Worm (Caenorhabditis elegans): ENCODE measurements around the gene nhr-176.
A peak's percentile ranks its signal among the peaks of the same experiment; 100 is the strongest.

Gene nhr-176

ce11 chrV:16090685-16091084 is 19.6 kb downstream of the nhr-176 start, which contains the start of gene F22B8.3:
Gene F22B8.3 (plus strand): TSS chrV:16090985.
- TF ChIP-seq nhr-28 (tag; optimal IDR thresholded peaks at IDR 0.05) (no peak), tbx-8 (GFP tag; optimal IDR thresholded peaks at IDR 0.05) (no peak), mep-1 (tag; optimal IDR thresholded peaks at IDR 0.05) (no peak), zip-8 (tag; optimal IDR thresholded peaks at IDR 0.05) (no peak), snpc-4 (tag; optimal IDR thresholded peaks at IDR 0.05) (no peak), unc-39 (tag; optimal IDR thresholded peaks at IDR 0.05) (no peak), ces-1 (GFP tag; optimal IDR thresholded peaks at IDR 0.05) (no peak), lin-13 (tag; optimal IDR thresholded peaks at IDR 0.05) (no peak), unc-62 (GFP tag; optimal IDR thresholded peaks at IDR 0.05) (no peak), sem-2 (GFP tag; optimal IDR thresholded peaks at IDR 0.05) (no peak), bed-3 (GFP tag; optimal IDR thresholded peaks at IDR 0.05) (no peak)

DNA sequence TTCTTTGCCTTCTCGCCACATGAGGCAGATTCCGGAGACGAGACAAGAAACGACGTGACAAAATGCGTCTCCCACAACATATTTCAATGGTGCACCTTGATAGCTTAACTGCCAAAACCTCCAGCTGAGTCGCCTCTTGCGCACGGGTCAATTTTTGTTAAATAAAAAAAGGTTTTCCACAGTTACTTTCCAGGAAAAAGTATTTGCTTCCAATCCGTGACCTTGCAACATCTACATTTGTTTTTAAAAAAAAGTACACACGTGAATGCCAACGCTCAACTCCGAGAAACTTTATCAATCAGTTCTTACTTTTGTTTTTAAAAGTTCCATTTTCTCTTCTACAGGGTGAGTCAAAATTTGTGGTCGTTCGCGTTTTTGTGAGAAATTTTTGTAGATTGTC is 23.2 kb downstream of the nhr-176 start, which contains the start of gene F22B8.7:
F22B8.7 (plus strand) TSS at position 301 of the 400 bp plus-strand sequence.
- TF ChIP-seq sem-2 (GFP tag; optimal IDR thresholded peaks at IDR 0.05) = no peak
- no peak for TF ChIP-seq drap-1 (GFP tag; optimal IDR thresholded peaks at IDR 0.05)
- TF ChIP-seq mab-5 (tag; optimal IDR thresholded peaks at IDR 0.05) = no peak
- no peak for TF ChIP-seq flh-1 (GFP tag; optimal IDR thresholded peaks at IDR 0.05)

DNA sequence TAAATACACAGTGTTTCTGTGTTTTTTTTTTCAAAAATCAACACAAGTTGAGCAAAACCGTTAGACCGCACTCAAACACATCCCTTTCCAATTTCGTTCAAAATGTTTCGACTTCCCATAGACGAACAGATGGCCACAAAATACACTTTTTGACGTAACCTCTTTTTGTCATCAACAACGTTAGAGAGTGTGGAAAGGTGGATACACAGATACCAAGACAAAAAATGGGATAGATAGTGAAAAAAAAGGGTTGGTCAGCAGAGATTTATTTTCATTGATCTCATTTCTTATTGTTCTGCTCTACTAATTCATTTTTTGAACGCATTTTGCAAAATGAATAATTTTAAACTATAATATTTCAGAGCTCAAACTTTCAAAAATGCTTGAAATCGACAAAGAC is 23.7 kb downstream of the nhr-176 start:
- TF ChIP-seq cnd-1 (tag; optimal IDR thresholded peaks at IDR 0.05) (peak; percentile 64), unc-62 (GFP tag; optimal IDR thresholded peaks at IDR 0.05) (no peak), mep-1 (tag; optimal IDR thresholded peaks at IDR 0.05) (no peak), hlh-1 (tag; optimal IDR thresholded peaks at IDR 0.05) (no peak), mls-2 (tag; optimal IDR thresholded peaks at IDR 0.05) (no peak), ceh-43 (GFP tag; optimal IDR thresholded peaks at IDR 0.05) (no peak), mab-5 (tag; optimal IDR thresholded peaks at IDR 0.05) (no peak), zip-8 (tag; optimal IDR thresholded peaks at IDR 0.05) (peak; percentile 5), elt-3 (tag; optimal IDR thresholded peaks at IDR 0.05) (no peak)

ce11 chrV:16099441-16099840 is 28.3 kb downstream of the nhr-176 start, which contains the start of gene str-7:
Gene str-7 (minus strand): TSS chrV:16099541.
- TF ChIP-seq unc-120 (tag; optimal IDR thresholded peaks at IDR 0.05; ENCODE audit: poor library complexity, severe bottlenecking) (no peak), lin-13 (tag; optimal IDR thresholded peaks at IDR 0.05) (no peak)

DNA sequence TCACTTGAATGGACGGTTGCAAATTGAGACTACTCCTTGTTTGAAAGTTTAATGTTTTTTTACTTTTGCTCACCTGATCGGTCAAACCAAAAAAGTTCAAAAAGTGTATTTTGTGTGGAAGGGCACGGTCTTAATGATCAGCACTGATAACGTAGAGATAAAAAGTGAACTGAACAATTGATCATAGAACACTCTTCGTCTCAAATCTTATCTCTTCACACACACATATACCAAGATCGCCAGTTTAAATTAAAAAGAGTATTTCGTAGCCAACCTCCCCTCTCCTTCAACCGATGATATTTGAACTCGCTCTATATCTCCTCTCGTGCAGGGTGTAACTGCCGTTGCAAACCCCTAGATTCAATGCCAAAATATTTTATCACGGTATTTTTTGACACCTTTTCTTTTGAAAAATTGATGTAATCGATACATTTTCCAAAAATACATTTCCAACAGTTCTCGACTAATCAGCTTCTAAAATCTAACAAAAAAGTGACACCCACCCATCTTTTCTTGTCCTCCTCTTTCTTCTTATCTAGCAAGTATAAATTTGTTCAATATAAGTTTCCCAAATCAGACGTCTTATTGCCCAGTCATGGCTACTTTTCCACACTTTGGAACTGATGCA is 29.1 kb downstream of the nhr-176 start, which contains the start of gene cth-1:
cth-1 (plus strand) TSS at position 578 of the 628 bp plus-strand sequence.
- TF ChIP-seq drap-1 (GFP tag; optimal IDR thresholded peaks at IDR 0.05) (no peak), unc-120 (tag; optimal IDR thresholded peaks at IDR 0.05; ENCODE audit: poor library complexity, severe bottlenecking) (no peak)

- TF ChIP-seq sptf-1 (tag; optimal IDR thresholded peaks at IDR 0.05) = no peak
- no peak for TF ChIP-seq nhr-2 (tag; optimal IDR thresholded peaks at IDR 0.05)
- no peak for TF ChIP-seq tbx-8 (GFP tag; optimal IDR thresholded peaks at IDR 0.05)
- TF ChIP-seq bed-3 (GFP tag; optimal IDR thresholded peaks at IDR 0.05) = no peak
- no peak for TF ChIP-seq nhr-237 (tag; optimal IDR thresholded peaks at IDR 0.05)
- no peak for TF ChIP-seq lsy-2 (tag; optimal IDR thresholded peaks at IDR 0.05)
These were observed 32.5 kb downstream of the nhr-176 start, which contains the start of gene argk-1 for ce11 chrV:16103594-16103993. Gene argk-1 (plus strand): TSS chrV:16103894.

DNA sequence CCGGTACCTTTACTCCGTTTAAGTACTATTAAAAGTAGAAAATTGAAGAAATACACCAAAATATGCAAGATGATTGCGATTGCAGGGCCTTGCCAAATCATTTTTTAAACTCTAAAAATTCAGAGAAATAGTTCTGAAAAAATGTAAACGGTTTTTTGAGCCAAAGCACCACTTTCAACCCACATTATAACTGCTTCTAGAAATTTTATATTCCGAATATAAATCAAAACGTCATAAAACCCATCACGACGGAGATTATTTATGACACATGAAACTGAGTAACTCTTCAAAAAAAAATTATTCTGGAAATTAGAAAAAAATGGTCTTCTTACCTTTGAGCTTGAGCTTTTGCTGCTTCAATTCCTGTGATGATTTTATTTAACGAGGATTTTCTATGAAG is 43.1 kb downstream of the nhr-176 start, which contains the start of gene srxa-16:
srxa-16 (minus strand) TSS at position 101 of the 400 bp plus-strand sequence.
- TF ChIP-seq lin-13 (tag; optimal IDR thresholded peaks at IDR 0.05) (no peak), mab-5 (tag; optimal IDR thresholded peaks at IDR 0.05) (no peak), nhr-237 (tag; optimal IDR thresholded peaks at IDR 0.05) (no peak), pha-4 (tag; optimal IDR thresholded peaks at IDR 0.05) (no peak), elt-3 (tag; optimal IDR thresholded peaks at IDR 0.05) (no peak), snpc-4 (tag; optimal IDR thresholded peaks at IDR 0.05) (no peak), lin-32 (GFP tag; optimal IDR thresholded peaks at IDR 0.05) (no peak), ceh-83 (GFP tag; optimal IDR thresholded peaks at IDR 0.05) (no peak), ceh-39 (tag; optimal IDR thresholded peaks at IDR 0.05) (no peak), bed-3 (GFP tag; optimal IDR thresholded peaks at IDR 0.05) (no peak), zip-8 (tag; optimal IDR thresholded peaks at IDR 0.05) (no peak), nhr-76 (tag; optimal IDR thresholded peaks at IDR 0.05) (no peak), elt-1 (tag; optimal IDR thresholded peaks at IDR 0.05; ENCODE audit: borderline replicate concordance, insufficient read depth) (no peak), nhr-12 (tag; optimal IDR thresholded peaks at IDR 0.05) (no peak)
